Worm (Caenorhabditis elegans): Measurements from ENCODE around the gene T08B6.9.

DNA sequence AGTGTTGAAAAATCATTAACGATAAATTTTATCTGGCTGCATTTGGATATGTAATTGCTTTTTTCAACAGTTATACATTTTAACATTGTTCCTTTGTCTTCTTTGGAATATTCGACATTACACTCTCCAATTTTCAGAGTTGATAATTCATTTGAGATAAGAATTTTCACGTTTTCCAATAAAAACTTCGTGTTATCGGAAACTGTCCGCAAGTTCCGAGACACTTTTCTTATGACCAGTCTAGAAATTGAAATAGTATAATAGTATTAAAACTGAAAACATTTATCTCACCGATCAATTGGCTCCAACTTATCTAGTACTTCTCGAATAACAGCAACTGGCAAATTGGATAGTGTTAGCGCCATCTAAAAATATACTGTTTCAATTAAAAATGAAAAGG, 47.0 kb downstream of the T08B6.9 start, which contains the start of gene fbxa-86:
- TF ChIP-seq dao-5 (tag; optimal IDR thresholded peaks at IDR 0.05) (no peak), him-1 (tag; optimal IDR thresholded peaks at IDR 0.05) (no peak), W03F9.2 (tag; optimal IDR thresholded peaks at IDR 0.05) (no peak)

Measured in whole organism, L4/young adult.